2 worm cellular contexts compared by ENCODE assay signal in genomic region chrIV:16388136-16388635, ce11.
TF ChIP-seq lines count a peak whose summit lies in the region.

No protein-coding gene starts in this region.

TF ChIP-seq in whole organism, L1 larva, 84 proteins besides CTCF, POLR2A, EP300 and RAD21 (continued from another document):
- TF ChIP-seq hpl-2 (GFP tag; optimal IDR thresholded peaks at IDR 0.05; lab: Kevin White, UChicago) = no peak
- TF ChIP-seq egl-13 (tag; optimal IDR thresholded peaks at IDR 0.05; lab: Kevin White, UChicago) = no peak
- TF ChIP-seq sptf-1 (tag; optimal IDR thresholded peaks at IDR 0.05; lab: Kevin White, UChicago) = no peak
- TF ChIP-seq nhr-28 (tag; optimal IDR thresholded peaks at IDR 0.05; lab: Kevin White, UChicago) = no peak
- no peak for TF ChIP-seq lin-15B (tag; optimal IDR thresholded peaks at IDR 0.05; lab: Kevin White, UChicago)
- no peak for TF ChIP-seq lin-13 (GFP tag; optimal IDR thresholded peaks at IDR 0.05; lab: Kevin White, UChicago)
- no peak for TF ChIP-seq fos-1 (tag; optimal IDR thresholded peaks at IDR 0.05; lab: Kevin White, UChicago)
- no peak for TF ChIP-seq aha-1 (tag; optimal IDR thresholded peaks at IDR 0.05; lab: Kevin White, UChicago)
- TF ChIP-seq pag-3 (tag; optimal IDR thresholded peaks at IDR 0.05; lab: Kevin White, UChicago; ENCODE audit: borderline replicate concordance, insufficient read depth) = no peak
- TF ChIP-seq elt-3 (tag; optimal IDR thresholded peaks at IDR 0.05; lab: Kevin White, UChicago) = no peak
- no peak for TF ChIP-seq aly-2 (tag; optimal IDR thresholded peaks at IDR 0.05; lab: Kevin White, UChicago)
- no peak for TF ChIP-seq blmp-1 (tag; optimal IDR thresholded peaks at IDR 0.05; lab: Kevin White, UChicago)
- TF ChIP-seq nhr-77 (tag; optimal IDR thresholded peaks at IDR 0.05; lab: Kevin White, UChicago) = peak; percentile 44
- peak; percentile 55 for TF ChIP-seq swsn-7 (tag; optimal IDR thresholded peaks at IDR 0.05; lab: Kevin White, UChicago)
- TF ChIP-seq unc-62 (GFP tag; optimal IDR thresholded peaks at IDR 0.05; lab: Kevin White, UChicago) = no peak

TF ChIP-seq in whole organism, young adult, 124 proteins besides CTCF, POLR2A, EP300 and RAD21 (continued from another document):
- no peak for TF ChIP-seq zim-3 (tag; optimal IDR thresholded peaks at IDR 0.05; lab: Kevin White, UChicago)
- no peak for TF ChIP-seq ekl-4 (GFP tag; IDR thresholded peaks at IDR 0.05; lab: Robert Waterston, UW)
- no peak for TF ChIP-seq lir-1 (GFP tag; conservative IDR thresholded peaks at IDR 0.05; lab: Robert Waterston, UW)
- TF ChIP-seq lag-1 (GFP tag; IDR thresholded peaks at IDR 0.05; lab: Robert Waterston, UW) = no peak
- TF ChIP-seq ztf-6 (GFP tag; IDR thresholded peaks at IDR 0.05; lab: Robert Waterston, UW) = no peak
- TF ChIP-seq F22D6.2 (tag; optimal IDR thresholded peaks at IDR 0.05; lab: Kevin White, UChicago) = no peak
- peak; percentile 69 for TF ChIP-seq hmg-1.2 (GFP tag; IDR thresholded peaks at IDR 0.05; lab: Robert Waterston, UW)
- TF ChIP-seq ceh-27 (GFP tag; optimal IDR thresholded peaks at IDR 0.05; lab: Kevin White, UChicago) = peak; percentile 4
- peak; percentile 46 for TF ChIP-seq zfh-2 (GFP tag; conservative IDR thresholded peaks at IDR 0.05; lab: Robert Waterston, UW)
- TF ChIP-seq dox-1 (GFP tag; IDR thresholded peaks at IDR 0.05; lab: Robert Waterston, UW) = peak; percentile 80
- peak; percentile 41; the same call in 1 of the 2 replicates for TF ChIP-seq ceh-91 (GFP tag; IDR thresholded peaks at IDR 0.05; lab: Robert Waterston, UW)
- peak; percentile 1 for TF ChIP-seq somi-1 (GFP tag; optimal IDR thresholded peaks at IDR 0.05; lab: Kevin White, UChicago)
- TF ChIP-seq xnd-1 (tag; optimal IDR thresholded peaks at IDR 0.05; lab: Kevin White, UChicago) = no peak
- TF ChIP-seq hsf-1 (GFP tag; IDR thresholded peaks at IDR 0.05; lab: Robert Waterston, UW) = no peak
- TF ChIP-seq T07F8.4 (tag; optimal IDR thresholded peaks at IDR 0.05; lab: Kevin White, UChicago) = peak; percentile 10
- TF ChIP-seq let-607 (tag; optimal IDR thresholded peaks at IDR 0.05; lab: Kevin White, UChicago) = no peak
